Fruit fly (Drosophila melanogaster) whole organism, embryonic: ENCODE measurements around the gene Abl.
A peak's percentile ranks its signal among the peaks of the same experiment; 100 is the strongest.

Source experiments
- Atf6 ChIP-seq: fragments of 200-800 bp; sonication (Bioruptor generic); IDR thresholded peaks from 2 replicates; pipeline ENCODE4 v1.3.6; 2022; ENCODE audit warnings: missing biosample characterization, missing genetic modification characterization
- Awh ChIP-seq: fragments of 200-800 bp; sonication (Bioruptor generic); IDR thresholded peaks from 2 replicates; pipeline ENCODE4, ENCODE4 v1.3.6; 2022; ENCODE audit warnings: missing biosample characterization, missing genetic modification characterization
- CG12104 ChIP-seq: fragments of 200-800 bp; sonication (Bioruptor generic); optimal IDR thresholded peaks from 3 replicates; lab custom pipeline; 2016; ENCODE audit warnings: missing biosample characterization, missing genetic modification characterization
- CG12659 ChIP-seq: fragments of 200-800 bp; sonication (Bioruptor generic); optimal IDR thresholded peaks from 3 replicates; lab custom pipeline; 2017; ENCODE audit warnings: mild to moderate bottlenecking, missing biosample characterization, missing genetic modification reagents, missing genetic modification characterization
- CG12744 ChIP-seq: fragments of 200-800 bp; sonication (Bioruptor generic); optimal IDR thresholded peaks from 2 replicates; lab custom pipeline; 2016; ENCODE audit warnings: missing biosample characterization, missing genetic modification characterization
- CG16779 ChIP-seq: fragments of 200-800 bp; sonication (Bioruptor generic); IDR thresholded peaks from 2 replicates; pipeline ENCODE4 v1.3.6; 2022; ENCODE audit warnings: missing biosample characterization, missing genetic modification characterization
- CG16813 ChIP-seq: fragments of 200-800 bp; sonication (Bioruptor generic); IDR thresholded peaks from 3 replicates; pipeline ENCODE4 v1.3.6; 2022; ENCODE audit warnings: missing biosample characterization, missing genetic modification characterization; ENCODE audit not compliant: partially characterized antibody
- CG3995 ChIP-seq: fragments of 200-800 bp; sonication (Bioruptor generic); optimal IDR thresholded peaks from 3 replicates; lab custom pipeline; 2016; ENCODE audit warnings: missing biosample characterization, missing genetic modification characterization
- CG4707 ChIP-seq: fragments of 200-800 bp; sonication (Bioruptor generic); optimal IDR thresholded peaks from 2 replicates; lab custom pipeline; 2018; ENCODE audit warnings: missing biosample characterization, mild to moderate bottlenecking, missing genetic modification characterization, moderate library complexity
- CG6689 ChIP-seq: fragments of 200-800 bp; sonication (Bioruptor generic); IDR thresholded peaks from 2 replicates; pipeline ENCODE4 v1.3.6; 2022; ENCODE audit warnings: missing biosample characterization, missing genetic modification characterization
- CG6791 ChIP-seq: fragments of 200-800 bp; sonication (Bioruptor generic); IDR thresholded peaks from 3 replicates; pipeline ENCODE4 v1.3.6; 2022; ENCODE audit warnings: missing biosample characterization, missing genetic modification characterization; ENCODE audit not compliant: partially characterized antibody
- CG7556 ChIP-seq: fragments of 200-800 bp; sonication (Bioruptor generic); optimal IDR thresholded peaks from 2 replicates; lab custom pipeline; 2017; ENCODE audit warnings: missing biosample characterization, mild to moderate bottlenecking, missing genetic modification characterization
- CG7786 ChIP-seq: fragments of 200-800 bp; sonication (Bioruptor generic); optimal IDR thresholded peaks from 2 replicates; lab custom pipeline; 2016; ENCODE audit warnings: missing biosample characterization, missing genetic modification characterization
- CG7987 ChIP-seq: fragments of 200-800 bp; sonication (Bioruptor generic); optimal IDR thresholded peaks from 2 replicates; lab custom pipeline; 2018; ENCODE audit warnings: missing biosample characterization, mild to moderate bottlenecking, missing genetic modification characterization, moderate library complexity
- CG9876 ChIP-seq: fragments of 200-800 bp; sonication (Bioruptor generic); optimal IDR thresholded peaks from 2 replicates; lab custom pipeline; 2016; ENCODE audit warnings: missing biosample characterization, missing genetic modification characterization
- Dad ChIP-seq: fragments of 200-800 bp; sonication (Bioruptor generic); optimal IDR thresholded peaks from 3 replicates; lab custom pipeline; 2016; ENCODE audit warnings: missing biosample characterization, missing genetic modification characterization
- Dbx ChIP-seq: fragments of 200-800 bp; sonication (Bioruptor generic); IDR thresholded peaks from 3 replicates; pipeline ENCODE4 v1.3.6; 2022; ENCODE audit warnings: missing biosample characterization, missing genetic modification characterization
- Dip2 ChIP-seq: fragments of 200-800 bp; sonication (Bioruptor generic); IDR thresholded peaks from 2 replicates; pipeline ENCODE4 v1.3.6; 2022; ENCODE audit warnings: missing biosample characterization, missing genetic modification characterization
- Doc3 ChIP-seq: fragments of 200-800 bp; sonication (Bioruptor generic); IDR thresholded peaks from 3 replicates; pipeline ENCODE4 v1.3.6; 2022; ENCODE audit warnings: missing biosample characterization, missing genetic modification characterization; ENCODE audit not compliant: partially characterized antibody
- Dref ChIP-seq: fragments of 200-800 bp; sonication (Bioruptor generic); IDR thresholded peaks from 2 replicates; pipeline ENCODE4 v1.3.6; 2022; ENCODE audit warnings: missing biosample characterization, missing genetic modification characterization
- ERR ChIP-seq: fragments of 200-800 bp; sonication (Bioruptor generic); optimal IDR thresholded peaks from 2 replicates; lab custom pipeline; 2016; ENCODE audit warnings: missing biosample characterization, missing genetic modification characterization
- Eip74EF ChIP-seq, 2 experiments: fragments of 200-800 bp in 1 of 2; fragments of >200 bp in 1 of 2; sonication (Bioruptor generic) in 1 of 2; optimal IDR thresholded peaks; 2 replicates each; lab custom pipeline; 2017 to 2019; ENCODE audit warnings: missing biosample characterization in 2 of 2, missing genetic modification characterization in 2 of 2, mild to moderate bottlenecking in 1 of 2, moderate library complexity in 1 of 2
- HmgZ ChIP-seq: fragments of 200-800 bp; sonication (Bioruptor generic); optimal IDR thresholded peaks from 2 replicates; lab custom pipeline; 2018; ENCODE audit warnings: missing biosample characterization, mild to moderate bottlenecking, missing genetic modification characterization
- Hsf ChIP-seq: fragments of 200-800 bp; sonication (Bioruptor generic); optimal IDR thresholded peaks from 3 replicates; lab custom pipeline; 2016; ENCODE audit warnings: missing biosample characterization, missing genetic modification characterization
- Nf-YA ChIP-seq: fragments of 200-800 bp; sonication (Bioruptor generic); IDR thresholded peaks from 2 replicates; pipeline ENCODE4 v1.3.6; 2022; ENCODE audit warnings: missing biosample characterization, missing genetic modification characterization
- Opbp ChIP-seq: fragments of 200-800 bp; sonication (Bioruptor generic); IDR thresholded peaks from 3 replicates; pipeline ENCODE4 v1.3.6; 2022; ENCODE audit warnings: missing biosample characterization, missing genetic modification characterization; ENCODE audit not compliant: partially characterized antibody
- Vsx1 ChIP-seq: fragments of 200-800 bp; sonication (Bioruptor generic); optimal IDR thresholded peaks from 2 replicates; lab custom pipeline; 2017; ENCODE audit warnings: missing biosample characterization, mild to moderate bottlenecking, missing genetic modification characterization, missing genetic modification reagents
- da ChIP-seq: fragments of 200-800 bp; sonication (Bioruptor generic); optimal IDR thresholded peaks from 2 replicates; lab custom pipeline; 2016; ENCODE audit warnings: missing biosample characterization, missing genetic modification characterization
- ems ChIP-seq: fragments of 200-800 bp; sonication (Bioruptor generic); optimal IDR thresholded peaks from 3 replicates; lab custom pipeline; 2016; ENCODE audit warnings: missing biosample characterization, missing genetic modification characterization
- ewg ChIP-seq: fragments of 200-800 bp; sonication (Bioruptor generic); optimal IDR thresholded peaks from 3 replicates; lab custom pipeline; 2017; ENCODE audit warnings: mild to moderate bottlenecking, missing biosample characterization, missing genetic modification reagents, missing genetic modification characterization
- eyg ChIP-seq: fragments of 200-800 bp; sonication (Bioruptor generic); optimal IDR thresholded peaks from 3 replicates; lab custom pipeline; 2016; ENCODE audit warnings: missing biosample characterization, missing genetic modification characterization
- gce ChIP-seq: fragments of 200-800 bp; sonication (Bioruptor generic); IDR thresholded peaks from 3 replicates; pipeline ENCODE4 v1.3.6; 2022; ENCODE audit warnings: missing biosample characterization, missing genetic modification characterization
- lola ChIP-seq, 3 experiments: fragments of >200 bp in 2 of 3; fragments of 200-800 bp in 1 of 3; sonication (Bioruptor generic) in 1 of 3; optimal IDR thresholded peaks; 2 replicates each; lab custom pipeline; 2017 to 2019; ENCODE audit warnings: missing biosample characterization in 3 of 3, missing genetic modification characterization in 3 of 3, mild to moderate bottlenecking in 1 of 3, moderate library complexity in 1 of 3
- nau ChIP-seq: fragments of 200-800 bp; sonication (Bioruptor generic); optimal IDR thresholded peaks from 3 replicates; lab custom pipeline; 2017; ENCODE audit warnings: missing biosample characterization, mild to moderate bottlenecking, missing genetic modification characterization, missing genetic modification reagents
- nom ChIP-seq: fragments of 200-800 bp; sonication (Bioruptor generic); optimal IDR thresholded peaks from 2 replicates; lab custom pipeline; 2017; ENCODE audit warnings: missing biosample characterization, missing genetic modification characterization, mild to moderate bottlenecking, moderate library complexity, missing genetic modification reagents
- pfk ChIP-seq: fragments of 200-800 bp; sonication (Bioruptor generic); optimal IDR thresholded peaks from 2 replicates; lab custom pipeline; 2018; ENCODE audit warnings: missing biosample characterization, mild to moderate bottlenecking, missing genetic modification characterization, moderate library complexity
- pnt ChIP-seq: fragments of 200-800 bp; sonication (Bioruptor generic); optimal IDR thresholded peaks from 3 replicates; lab custom pipeline; 2016; ENCODE audit warnings: missing biosample characterization, missing genetic modification characterization
- prd ChIP-seq, 3 experiments: fragments of >200 bp in 2 of 3; fragments of 200-800 bp in 1 of 3; sonication (Bioruptor generic) in 1 of 3; optimal IDR thresholded peaks in 2 of 3; IDR thresholded peaks in 1 of 3; 2 replicates in 2 of 3; 3 replicates in 1 of 3; pipeline versions ENCODE4 v1.3.6 to Lab custom; 2017 to 2022; ENCODE audit warnings: missing biosample characterization in 1 of 3, missing genetic modification characterization in 1 of 3
- slp2 ChIP-seq: fragments of 200-800 bp; sonication (Bioruptor generic); optimal IDR thresholded peaks from 2 replicates; lab custom pipeline; 2016; ENCODE audit warnings: missing biosample characterization, missing genetic modification characterization
- ssp ChIP-seq: fragments of 200-800 bp; sonication (Bioruptor generic); IDR thresholded peaks from 2 replicates; pipeline ENCODE4 v1.3.6; 2022; ENCODE audit warnings: missing biosample characterization, missing genetic modification characterization
- stwl ChIP-seq: fragments of 200-800 bp; sonication (Bioruptor generic); optimal IDR thresholded peaks from 3 replicates; lab custom pipeline; 2018; ENCODE audit warnings: missing biosample characterization, mild to moderate bottlenecking, missing genetic modification characterization, moderate library complexity
- sug ChIP-seq: fragments of 200-800 bp; optimal IDR thresholded peaks from 2 replicates; lab custom pipeline; 2019; ENCODE audit warnings: missing biosample characterization, mild to moderate bottlenecking, missing genetic modification characterization, moderate library complexity
- ttk ChIP-seq: fragments of 200-800 bp; sonication (Bioruptor generic); IDR thresholded peaks from 2 replicates; pipeline ENCODE4 v2.1.2; 2022; ENCODE audit warnings: missing biosample characterization, missing genetic modification characterization

Gene Abl

DNA sequence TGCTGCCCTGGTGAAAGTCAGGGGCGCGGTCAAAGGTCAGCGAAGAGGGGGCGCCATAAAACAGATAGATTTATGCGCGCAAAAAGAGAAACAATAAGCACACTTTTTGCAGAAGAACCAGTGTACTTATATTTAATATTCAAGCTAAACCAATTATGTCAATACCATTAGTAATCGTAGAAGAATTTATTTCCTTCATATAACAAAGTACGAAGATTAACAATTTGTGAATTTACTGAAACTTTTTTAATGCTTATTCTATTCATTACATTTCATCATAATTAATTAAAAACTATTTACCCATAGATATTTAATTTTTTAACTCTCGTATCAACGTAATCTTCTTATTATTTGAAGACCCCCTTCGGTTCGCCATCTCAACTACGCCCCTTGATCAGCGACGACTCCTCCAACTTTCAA, 5.6 kb downstream of the Abl start (continued):
- TF ChIP-seq gce (GFP tag; lab: Robert Waterston, UW) (0 out of 3 replicates have a peak, but pooled peaks have one; percentile 19), CG7987 (GFP tag; lab: Kevin White, UChicago) (no peak), nom (peak; percentile 26), CG12659 (GFP tag; lab: Kevin White, UChicago) (peak; percentile 57), CG7786 (GFP tag; lab: Kevin White, UChicago) (no peak), Vsx1 (no peak), Hsf (GFP tag; lab: Kevin White, UChicago) (peak; percentile 16), Opbp (GFP tag; lab: Robert Waterston, UW) (no peak), CG7556 (GFP tag; lab: Kevin White, UChicago) (peak; percentile 76), pfk (GFP tag; lab: Kevin White, UChicago) (no peak), ewg (GFP tag; lab: Kevin White, UChicago) (peak; percentile 69), Dref (no peak), pnt (GFP tag; lab: Kevin White, UChicago) (peak; percentile 30), CG12104 (GFP tag; lab: Kevin White, UChicago) (peak; percentile 21), ttk (GFP tag; lab: Robert Waterston, UW) (no peak), nau (peak; percentile 34), ssp (peak; percentile 44), CG3995 (GFP tag; lab: Kevin White, UChicago) (no peak), ems (GFP tag; lab: Kevin White, UChicago) (no peak), eyg (GFP tag; lab: Kevin White, UChicago) (no peak), Eip74EF (GFP tag; optimal IDR thresholded peaks at IDR 0.05; lab: Kevin White, UChicago) (peak in 1 of 2 experiments; percentile 69), Atf6 (GFP tag; lab: Robert Waterston, UW) (no peak), CG9876 (GFP tag; lab: Kevin White, UChicago) (no peak), Dip2 (GFP tag; lab: Robert Waterston, UW) (no peak), Dad (no peak), slp2 (peak; percentile 5), CG12744 (GFP tag; lab: Kevin White, UChicago) (no peak), Awh (GFP tag; lab: Robert Waterston, UW) (no peak), CG6689 (GFP tag; lab: Robert Waterston, UW) (peak; percentile 52), sug (tag; lab: Kevin White, UChicago) (no peak), da (GFP tag; lab: Kevin White, UChicago) (no peak), prd (optimal IDR thresholded peaks at IDR 0.05; lab: Kevin White, UChicago) (no peak), prd (GFP tag; IDR thresholded peaks at IDR 0.05; lab: Robert Waterston, UW) (peak; percentile 68; the same call in 2 of the 3 replicates), Dbx (no peak), CG16779 (no peak), CG6791 (GFP tag; lab: Robert Waterston, UW) (no peak), Nf-YA (no peak), lola (GFP tag; optimal IDR thresholded peaks at IDR 0.05; lab: Kevin White, UChicago) (peak in 1 of 3 experiments; percentile 85), stwl (tag; lab: Kevin White, UChicago) (no peak), HmgZ (tag; lab: Kevin White, UChicago) (no peak), Doc3 (GFP tag; lab: Robert Waterston, UW) (no peak), CG4707 (GFP tag; lab: Kevin White, UChicago) (peak; percentile 14), CG16813 (GFP tag; lab: Robert Waterston, UW) (no peak), ERR (GFP tag; lab: Kevin White, UChicago) (no peak)
